Fruit fly (Drosophila melanogaster): ENCODE measurements around the gene PIG-Wb.

PIG-Wb gene

dm6 chr3L:1727431-1727830, 10.5 kb downstream of the PIG-Wb start:
- TF ChIP-seq Sox14 (GFP tag; optimal IDR thresholded peaks at IDR 0.05) (no peak), CG1621 (tag; optimal IDR thresholded peaks at IDR 0.05) (no peak), Sox102F (GFP tag; optimal IDR thresholded peaks at IDR 0.05) (no peak), Hr4 (GFP tag; optimal IDR thresholded peaks at IDR 0.05) (no peak), fd85E (GFP tag; optimal IDR thresholded peaks at IDR 0.05) (no peak), dac (GFP tag; optimal IDR thresholded peaks at IDR 0.05) (no peak), net (GFP tag; optimal IDR thresholded peaks at IDR 0.05) (no peak), CG10631 (GFP tag; optimal IDR thresholded peaks at IDR 0.05) (no peak), CG16779 (tag; optimal IDR thresholded peaks at IDR 0.05) (no peak), Ets21C (GFP tag; optimal IDR thresholded peaks at IDR 0.05) (no peak), cyc (GFP tag; optimal IDR thresholded peaks at IDR 0.05) (no peak), CG8319 (GFP tag; optimal IDR thresholded peaks at IDR 0.05) (no peak), ss (GFP tag; optimal IDR thresholded peaks at IDR 0.05) (no peak), CG6163 (GFP tag; IDR thresholded peaks at IDR 0.05) (no peak), achi (GFP tag; optimal IDR thresholded peaks at IDR 0.05) (no peak)

dm6 chr3L:1726747-1727146, 11.2 kb downstream of the PIG-Wb start:
- TF ChIP-seq Ets96B (tag; optimal IDR thresholded peaks at IDR 0.05) (no peak), CG8632 (GFP tag; optimal IDR thresholded peaks at IDR 0.05) (no peak), CG6808 (GFP tag; optimal IDR thresholded peaks at IDR 0.05) (no peak), Hr38 (GFP tag; optimal IDR thresholded peaks at IDR 0.05) (no peak), CG3919 (GFP tag; optimal IDR thresholded peaks at IDR 0.05) (no peak), vri (GFP tag; optimal IDR thresholded peaks at IDR 0.05) (peak; percentile 24), svp (GFP tag) (peak; percentile 76)

- TF ChIP-seq CG6792 (GFP tag; optimal IDR thresholded peaks at IDR 0.05) (no peak), CG10631 (GFP tag; optimal IDR thresholded peaks at IDR 0.05) (no peak), Ets21C (GFP tag; optimal IDR thresholded peaks at IDR 0.05) (no peak), CG6854 (GFP tag; optimal IDR thresholded peaks at IDR 0.05) (no peak), Gug (GFP tag; IDR thresholded peaks at IDR 0.05) (no peak), cyc (GFP tag; optimal IDR thresholded peaks at IDR 0.05) (no peak), Sox14 (GFP tag; optimal IDR thresholded peaks at IDR 0.05) (no peak), dsx (GFP tag; optimal IDR thresholded peaks at IDR 0.05; ENCODE audit: poor library complexity, severe bottlenecking) (no peak), CG4318 (GFP tag; optimal IDR thresholded peaks at IDR 0.05) (no peak), vri (GFP tag; optimal IDR thresholded peaks at IDR 0.05) (no peak), CG7368 (GFP tag; optimal IDR thresholded peaks at IDR 0.05) (no peak), Met (GFP tag; optimal IDR thresholded peaks at IDR 0.05) (no peak), pdm3 (GFP tag; optimal IDR thresholded peaks at IDR 0.05) (no peak), CG3032 (tag; optimal IDR thresholded peaks at IDR 0.05) (no peak), achi (GFP tag; optimal IDR thresholded peaks at IDR 0.05) (no peak), acj6 (GFP tag; optimal IDR thresholded peaks at IDR 0.05) (no peak), CG31627 (GFP tag; optimal IDR thresholded peaks at IDR 0.05) (no peak), fkh (GFP tag; optimal IDR thresholded peaks at IDR 0.05) (no peak), Hr39 (GFP tag; optimal IDR thresholded peaks at IDR 0.05) (no peak)
Measured at dm6 chr3L:1724090-1724489, 13.8 kb downstream of the PIG-Wb start, which contains the start of gene CG12035. Gene CG12035, plus strand, starts transcription at chr3L:1724390.

dm6 chr3L:1723053-1723452, 14.9 kb downstream of the PIG-Wb start, which contains the start of gene CG18171:
Gene CG18171, minus strand, starts transcription at chr3L:1723153.
- TF ChIP-seq CG7368 (GFP tag; optimal IDR thresholded peaks at IDR 0.05) (no peak), dac (GFP tag; optimal IDR thresholded peaks at IDR 0.05) (no peak), CG31627 (GFP tag; optimal IDR thresholded peaks at IDR 0.05) (no peak), Sox14 (GFP tag; optimal IDR thresholded peaks at IDR 0.05) (no peak)

dm6 chr3L:1711218-1711617, 26.7 kb downstream of the PIG-Wb start:
- TF ChIP-seq CG3919 (GFP tag; optimal IDR thresholded peaks at IDR 0.05) (peak; percentile 2), Ets96B (tag; optimal IDR thresholded peaks at IDR 0.05) (peak; percentile 52), CG16779 (tag; optimal IDR thresholded peaks at IDR 0.05) (no peak), pdm3 (GFP tag; optimal IDR thresholded peaks at IDR 0.05) (no peak), Met (GFP tag; optimal IDR thresholded peaks at IDR 0.05) (peak; percentile 4), Smox (GFP tag; optimal IDR thresholded peaks at IDR 0.05) (no peak), CG10631 (GFP tag; optimal IDR thresholded peaks at IDR 0.05) (no peak), Hr38 (GFP tag; optimal IDR thresholded peaks at IDR 0.05) (no peak), CG4318 (GFP tag; optimal IDR thresholded peaks at IDR 0.05) (no peak), fd59A (GFP tag; optimal IDR thresholded peaks at IDR 0.05) (peak; percentile 45), achi (GFP tag; optimal IDR thresholded peaks at IDR 0.05) (no peak), CG6808 (GFP tag; optimal IDR thresholded peaks at IDR 0.05) (peak; percentile 46), CG31627 (GFP tag; optimal IDR thresholded peaks at IDR 0.05) (peak; percentile 17), CG3032 (tag; optimal IDR thresholded peaks at IDR 0.05) (peak; percentile 59), salr (GFP tag; optimal IDR thresholded peaks at IDR 0.05) (peak in 1 of 2 experiments; percentile 24), Sox102F (GFP tag; optimal IDR thresholded peaks at IDR 0.05) (no peak), Hr39 (GFP tag; optimal IDR thresholded peaks at IDR 0.05) (peak; percentile 23), Blimp-1 (GFP tag; optimal IDR thresholded peaks at IDR 0.05) (no peak), CG11762 (GFP tag; optimal IDR thresholded peaks at IDR 0.05; ENCODE audit: insufficient read depth) (no peak), Sox14 (GFP tag; optimal IDR thresholded peaks at IDR 0.05) (peak; percentile 17), CG8632 (GFP tag; optimal IDR thresholded peaks at IDR 0.05) (peak; percentile 18), CG6792 (GFP tag; optimal IDR thresholded peaks at IDR 0.05) (peak; percentile 1)
